Worm (Caenorhabditis elegans) whole organism, L1 larva: ENCODE measurements around the gene ttc-4.
A peak's percentile ranks its signal among the peaks of the same experiment; 100 is the strongest.

Experiments used
- C34B4.2 ChIP-seq: sonication (generic microtip); optimal IDR thresholded peaks from 2 replicates; lab custom pipeline; 2017; ENCODE audit warnings: mild to moderate bottlenecking, missing genetic modification characterization, missing compliant biosample characterization
- F16B12.6 ChIP-seq: fragments of 150-350 bp; optimal IDR thresholded peaks from 2 replicates; lab custom pipeline; 2014; ENCODE audit warnings: missing biosample characterization, missing genetic modification characterization
- Y116A8C.19 ChIP-seq: sonication (generic microtip); optimal IDR thresholded peaks from 2 replicates; lab custom pipeline; 2016; ENCODE audit warnings: missing compliant biosample characterization, missing genetic modification characterization, borderline replicate concordance
- alr-1 ChIP-seq: fragments of 200-800 bp; sonication (Bioruptor generic); optimal IDR thresholded peaks from 2 replicates; lab custom pipeline; 2018; ENCODE audit warnings: borderline replicate concordance, mild to moderate bottlenecking, missing genetic modification characterization, missing compliant biosample characterization
- aly-2 ChIP-seq: fragments of 150-350 bp; optimal IDR thresholded peaks from 2 replicates; lab custom pipeline; 2014; ENCODE audit warnings: missing biosample characterization, missing genetic modification characterization
- ceh-8 ChIP-seq: fragments of 200-800 bp; sonication (Bioruptor generic); optimal IDR thresholded peaks from 2 replicates; lab custom pipeline; 2018; ENCODE audit warnings: mild to moderate bottlenecking, missing genetic modification characterization, moderate library complexity, missing compliant biosample characterization
- ceh-82 ChIP-seq, 3 experiments: fragments of 150-350 bp in 1 of 3; sonication (generic microtip) in 2 of 3; optimal IDR thresholded peaks; 2 replicates each; lab custom pipeline; 2014 to 2017; ENCODE audit warnings: missing biosample characterization in 3 of 3, missing genetic modification characterization in 3 of 3
- ceh-88 ChIP-seq: fragments of 200-800 bp; sonication (Bioruptor generic); IDR thresholded peaks from 2 replicates; pipeline ENCODE4 v1.3.6; 2022; ENCODE audit warnings: missing genetic modification characterization, missing compliant biosample characterization
- ceh-90 ChIP-seq: sonication (generic microtip); optimal IDR thresholded peaks from 2 replicates; lab custom pipeline; 2016; ENCODE audit warnings: missing genetic modification characterization, missing compliant biosample characterization
- dpl-1 ChIP-seq, 3 experiments: fragments of 150-350 bp in 2 of 3; sonication (generic microtip) in 1 of 3; optimal IDR thresholded peaks; 2 replicates each; lab custom pipeline; 2014 to 2017; ENCODE audit warnings: missing biosample characterization in 3 of 3, missing genetic modification characterization in 3 of 3, missing genetic modification reagents in 3 of 3
- dsc-1 ChIP-seq: sonication (generic microtip); optimal IDR thresholded peaks from 2 replicates; lab custom pipeline; 2016; ENCODE audit warnings: mild to moderate bottlenecking, missing genetic modification characterization, missing compliant biosample characterization
- efl-1 ChIP-seq, 4 experiments: fragments of 150-350 bp; optimal IDR thresholded peaks in 3 of 4; peaks in 1 of 4; 1 replicate in 1 of 4; 2 replicates in 3 of 4; lab custom pipeline; 2014; ENCODE audit warnings: missing biosample characterization in 2 of 4, missing genetic modification characterization in 2 of 4, missing genetic modification reagents in 2 of 4
- efl-3 ChIP-seq: fragments of 200-800 bp; sonication (Bioruptor generic); optimal IDR thresholded peaks from 2 replicates; lab custom pipeline; 2018; ENCODE audit warnings: mild to moderate bottlenecking, missing genetic modification characterization, missing compliant biosample characterization
- egl-27 ChIP-seq, 2 experiments: fragments of 150-350 bp in 1 of 2; sonication (generic microtip); optimal IDR thresholded peaks; 3 replicates each; lab custom pipeline; 2017 to 2018; ENCODE audit warnings: missing biosample characterization in 2 of 2, missing genetic modification characterization in 2 of 2, missing genetic modification reagents in 2 of 2
- elt-2 ChIP-seq: sonication (generic microtip); optimal IDR thresholded peaks from 2 replicates; lab custom pipeline; 2016; ENCODE audit warnings: missing genetic modification characterization, mild to moderate bottlenecking, inconsistent platforms, missing compliant biosample characterization, missing genetic modification reagents
- fkh-8 ChIP-seq: sonication (generic microtip); optimal IDR thresholded peaks from 2 replicates; lab custom pipeline; 2016; ENCODE audit warnings: mild to moderate bottlenecking, missing genetic modification characterization, missing compliant biosample characterization
- fos-1 ChIP-seq: fragments of 150-350 bp; optimal IDR thresholded peaks from 2 replicates; lab custom pipeline; 2014; ENCODE audit warnings: missing biosample characterization, missing genetic modification characterization
- hlh-4 ChIP-seq: sonication (generic microtip); optimal IDR thresholded peaks from 2 replicates; lab custom pipeline; 2016; ENCODE audit warnings: mild to moderate bottlenecking, missing genetic modification characterization, missing compliant biosample characterization
- isw-1 ChIP-seq: fragments of 200-800 bp; sonication (Bioruptor generic); IDR thresholded peaks from 2 replicates; pipeline ENCODE4 v1.3.6; 2022; ENCODE audit warnings: missing genetic modification characterization, missing compliant biosample characterization
- jun-1 ChIP-seq: fragments of 150-350 bp; optimal IDR thresholded peaks from 2 replicates; lab custom pipeline; 2014; ENCODE audit warnings: missing biosample characterization, missing genetic modification reagents, missing genetic modification characterization
- lin-14 ChIP-seq: fragments of 200-800 bp; sonication (Bioruptor generic); optimal IDR thresholded peaks from 2 replicates; lab custom pipeline; 2018; ENCODE audit warnings: mild to moderate bottlenecking, missing genetic modification characterization, moderate library complexity, missing compliant biosample characterization
- lin-15B ChIP-seq: fragments of 150-350 bp; sonication (generic microtip); optimal IDR thresholded peaks from 3 replicates; lab custom pipeline; 2014; ENCODE audit warnings: missing biosample characterization, missing genetic modification characterization
- lin-39 ChIP-seq: fragments of 150-350 bp; optimal IDR thresholded peaks from 2 replicates; lab custom pipeline; 2014; ENCODE audit warnings: missing biosample characterization, missing genetic modification reagents, missing genetic modification characterization
- lir-3 ChIP-seq: sonication (generic microtip); optimal IDR thresholded peaks from 2 replicates; lab custom pipeline; 2016; ENCODE audit warnings: mild to moderate bottlenecking, missing genetic modification characterization, moderate library complexity, missing compliant biosample characterization; ENCODE audit not compliant: poor library complexity
- lsy-2 ChIP-seq, 2 experiments: fragments of 150-350 bp; optimal IDR thresholded peaks; 2 replicates each; lab custom pipeline; 2014; ENCODE audit warnings: missing biosample characterization in 2 of 2, missing genetic modification characterization in 2 of 2
- mef-2 ChIP-seq: fragments of 150-350 bp; optimal IDR thresholded peaks from 2 replicates; lab custom pipeline; 2014; ENCODE audit warnings: missing biosample characterization, missing genetic modification characterization
- mep-1 ChIP-seq: fragments of 150-350 bp; optimal IDR thresholded peaks from 2 replicates; lab custom pipeline; 2014; ENCODE audit warnings: missing biosample characterization, missing genetic modification characterization
- nhr-11 ChIP-seq: fragments of 150-350 bp; optimal IDR thresholded peaks from 2 replicates; lab custom pipeline; 2014; ENCODE audit warnings: missing biosample characterization, missing genetic modification characterization
- nhr-19 ChIP-seq: fragments of 200-800 bp; sonication (Bioruptor generic); conservative IDR thresholded peaks from 2 replicates; pipeline ENCODE4 v1.3.6; 2022; ENCODE audit warnings: missing genetic modification characterization, missing compliant biosample characterization
- nhr-20 ChIP-seq: sonication (generic microtip); optimal IDR thresholded peaks from 2 replicates; lab custom pipeline; 2016; ENCODE audit warnings: mild to moderate bottlenecking, missing genetic modification characterization, missing compliant biosample characterization
- nhr-237 ChIP-seq: fragments of 150-350 bp; optimal IDR thresholded peaks from 2 replicates; lab custom pipeline; 2014; ENCODE audit warnings: missing biosample characterization, missing genetic modification characterization
- nhr-71 ChIP-seq: sonication (generic microtip); optimal IDR thresholded peaks from 2 replicates; lab custom pipeline; 2016; ENCODE audit warnings: mild to moderate bottlenecking, missing genetic modification characterization, moderate library complexity, missing compliant biosample characterization
- nhr-76 ChIP-seq: sonication (generic microtip); optimal IDR thresholded peaks from 2 replicates; lab custom pipeline; 2017; ENCODE audit warnings: missing biosample characterization, missing genetic modification characterization
- nhr-85 ChIP-seq: sonication (generic microtip); peaks from one replicate; lab custom pipeline; 2016; ENCODE audit warnings: missing genetic modification characterization, inconsistent platforms, missing compliant biosample characterization
- nhr-90 ChIP-seq: sonication (generic microtip); optimal IDR thresholded peaks from 2 replicates; lab custom pipeline; 2016; ENCODE audit warnings: mild to moderate bottlenecking, missing genetic modification characterization, missing compliant biosample characterization; ENCODE audit not compliant: poor library complexity
- pag-3 ChIP-seq: sonication (generic microtip); optimal IDR thresholded peaks from 2 replicates; lab custom pipeline; 2017; ENCODE audit warnings: missing genetic modification characterization, mild to moderate bottlenecking, missing compliant biosample characterization, antibody characterized with exemption, borderline replicate concordance; ENCODE audit not compliant: insufficient read depth
- rnt-1 ChIP-seq: sonication (generic microtip); optimal IDR thresholded peaks from 2 replicates; lab custom pipeline; 2016; ENCODE audit warnings: mild to moderate bottlenecking, missing genetic modification characterization, moderate library complexity, missing compliant biosample characterization
- skn-1 ChIP-seq: fragments of 150-350 bp; optimal IDR thresholded peaks from 2 replicates; lab custom pipeline; 2014; ENCODE audit warnings: missing biosample characterization, missing genetic modification characterization
- swsn-7 ChIP-seq: sonication (generic microtip); optimal IDR thresholded peaks from 2 replicates; lab custom pipeline; 2016; ENCODE audit warnings: missing genetic modification characterization, missing compliant biosample characterization
- tbx-2 ChIP-seq: sonication (generic microtip); optimal IDR thresholded peaks from 2 replicates; lab custom pipeline; 2016; ENCODE audit warnings: missing genetic modification characterization, missing compliant biosample characterization
- unc-62 ChIP-seq: fragments of 150-350 bp; optimal IDR thresholded peaks from 2 replicates; lab custom pipeline; 2014; ENCODE audit warnings: missing biosample characterization, missing genetic modification reagents, missing genetic modification characterization
- vab-15 ChIP-seq: sonication (generic microtip); optimal IDR thresholded peaks from 2 replicates; lab custom pipeline; 2017; ENCODE audit warnings: missing genotype, mild to moderate bottlenecking, missing genetic modification characterization, missing compliant biosample characterization
- xbp-1 ChIP-seq: sonication (generic microtip); optimal IDR thresholded peaks from 2 replicates; lab custom pipeline; 2016; ENCODE audit warnings: missing genetic modification characterization, missing compliant biosample characterization
- zag-1 ChIP-seq: fragments of 150-350 bp; optimal IDR thresholded peaks from 2 replicates; lab custom pipeline; 2014; ENCODE audit warnings: missing biosample characterization, missing genetic modification characterization
- zip-4 ChIP-seq: fragments of 200-800 bp; sonication (Bioruptor generic); optimal IDR thresholded peaks from 2 replicates; lab custom pipeline; 2018; ENCODE audit warnings: mild to moderate bottlenecking, missing genetic modification characterization, moderate library complexity, missing compliant biosample characterization
- ztf-4 ChIP-seq: fragments of 150-350 bp; optimal IDR thresholded peaks from 2 replicates; lab custom pipeline; 2014; ENCODE audit warnings: missing biosample characterization, missing genetic modification characterization

The ttc-4 gene

ce11 chrII:5572082-5572746, 22.3 kb upstream of the ttc-4 start (continued):
- TF ChIP-seq isw-1 (GFP tag; lab: Robert Waterston, UW) (no peak), F16B12.6 (tag; lab: Kevin White, UChicago) (no peak), tbx-2 (tag; lab: Kevin White, UChicago) (peak; percentile 53), zag-1 (tag; lab: Kevin White, UChicago) (no peak), lsy-2 (tag; optimal IDR thresholded peaks at IDR 0.05; lab: Kevin White, UChicago) (peak in 1 of 2 experiments; percentile 40), ceh-8 (GFP tag; lab: Kevin White, UChicago) (no peak), dsc-1 (tag; lab: Kevin White, UChicago) (no peak), lin-39 (no peak), xbp-1 (tag; lab: Kevin White, UChicago) (no peak), Y116A8C.19 (tag; lab: Kevin White, UChicago) (no peak), lin-15B (tag; lab: Kevin White, UChicago) (no peak), rnt-1 (tag; lab: Kevin White, UChicago) (no peak), pag-3 (tag; lab: Kevin White, UChicago) (no peak), mep-1 (tag; lab: Kevin White, UChicago) (no peak), jun-1 (no peak), ceh-88 (GFP tag; lab: Robert Waterston, UW) (no peak), fos-1 (tag; lab: Kevin White, UChicago) (no peak), lin-14 (GFP tag; lab: Kevin White, UChicago) (peak; percentile 70), zip-4 (GFP tag; lab: Kevin White, UChicago) (no peak), elt-2 (tag; lab: Kevin White, UChicago) (peak; percentile 57), nhr-76 (tag; lab: Kevin White, UChicago) (no peak), nhr-237 (tag; lab: Kevin White, UChicago) (no peak), lir-3 (tag; lab: Kevin White, UChicago) (no peak), efl-1 (optimal IDR thresholded peaks at IDR 0.05; lab: Kevin White, UChicago) (no peak), efl-1 (GFP tag; optimal IDR thresholded peaks at IDR 0.05 in 1 of 2; lab: Kevin White, UChicago) (peak in 1 of 2 experiments; percentile 85), nhr-90 (peak; percentile 63), ceh-90 (no peak), nhr-85 (peak; percentile 93), C34B4.2 (tag; lab: Kevin White, UChicago) (no peak), nhr-71 (peak; percentile 88), ztf-4 (tag; lab: Kevin White, UChicago) (peak; percentile 58), efl-3 (no peak), nhr-11 (tag; lab: Kevin White, UChicago) (no peak), mef-2 (no peak), hlh-4 (tag; lab: Kevin White, UChicago) (no peak), vab-15 (tag; lab: Kevin White, UChicago) (no peak), dpl-1 (GFP tag; optimal IDR thresholded peaks at IDR 0.05; lab: Kevin White, UChicago) (no peak), nhr-19 (GFP tag; lab: Robert Waterston, UW) (peak; percentile 43), aly-2 (tag; lab: Kevin White, UChicago) (no peak)

DNA sequence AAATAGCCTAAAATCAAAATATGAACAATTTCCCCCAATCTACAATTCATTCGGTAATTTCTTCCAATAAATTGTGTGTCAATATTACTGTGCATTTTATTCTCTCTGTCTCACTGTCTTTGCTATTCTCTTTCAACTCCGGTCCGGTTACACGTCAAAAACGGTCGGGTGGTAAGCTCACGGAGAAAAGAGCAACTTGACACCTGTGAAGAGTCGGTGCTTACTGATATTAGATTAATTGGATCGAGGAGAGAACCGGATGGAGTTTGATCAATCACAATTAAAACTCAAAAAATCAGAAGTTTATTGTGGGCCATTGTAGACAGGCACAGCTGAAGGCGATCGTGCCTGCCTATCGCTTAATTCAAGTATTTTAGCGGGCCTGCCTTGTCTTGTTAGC, 19.6 kb upstream of the ttc-4 start:
- TF ChIP-seq zip-4 (GFP tag; lab: Kevin White, UChicago) (no peak), zag-1 (tag; lab: Kevin White, UChicago) (no peak), nhr-71 (peak; percentile 16), aly-2 (tag; lab: Kevin White, UChicago) (no peak), ceh-82 (tag; optimal IDR thresholded peaks at IDR 0.05; lab: Kevin White, UChicago) (no peak), unc-62 (GFP tag; lab: Kevin White, UChicago) (no peak), alr-1 (no peak), elt-2 (tag; lab: Kevin White, UChicago) (peak; percentile 11), F16B12.6 (tag; lab: Kevin White, UChicago) (no peak), skn-1 (no peak), nhr-20 (tag; lab: Kevin White, UChicago) (peak; percentile 3), egl-27 (tag; optimal IDR thresholded peaks at IDR 0.05; lab: Kevin White, UChicago) (no peak), fkh-8 (no peak), swsn-7 (tag; lab: Kevin White, UChicago) (no peak)
